Worm (Caenorhabditis elegans) whole organism, L4/young adult: ENCODE data around the gene C54E10.10.
"Not testable (repeated sequence)": the region's sequence is repeated elsewhere in the genome, so short reads cannot be mapped to it uniquely, and the experiment has no call there.

Experiments used
- W03F9.2 ChIP-seq: fragments of 150-350 bp; optimal IDR thresholded peaks from 2 replicates; lab custom pipeline; 2014; ENCODE audit warnings: missing biosample characterization, missing genetic modification characterization
- dao-5 ChIP-seq: sonication (generic microtip); optimal IDR thresholded peaks from 2 replicates; lab custom pipeline; 2016; ENCODE audit warnings: missing genotype, missing genetic modification characterization, moderate library complexity, missing compliant biosample characterization
- him-1 ChIP-seq: sonication (generic microtip); optimal IDR thresholded peaks from 2 replicates; lab custom pipeline; 2016; ENCODE audit warnings: missing genotype, missing genetic modification reagents, missing genetic modification characterization, missing compliant biosample characterization

The C54E10.10 gene

DNA sequence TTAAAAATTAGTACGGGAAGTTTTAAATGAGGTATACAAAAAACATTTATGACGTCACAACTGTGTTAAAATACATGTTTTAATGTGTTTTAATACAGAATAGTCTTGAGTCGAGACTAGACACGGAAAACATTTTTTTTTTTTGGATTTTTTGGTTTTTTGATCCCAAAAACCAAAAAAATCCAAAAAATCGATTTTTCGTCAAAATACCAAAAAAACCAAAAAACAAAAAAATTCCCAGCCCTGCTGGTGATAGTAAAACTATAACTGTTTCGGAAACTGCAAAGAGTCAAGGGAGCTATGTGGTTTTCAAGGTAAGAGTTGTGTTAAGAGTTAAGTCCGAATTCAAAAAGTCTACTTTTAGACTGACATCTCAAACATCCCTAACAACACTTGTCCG lies 42.1 kb downstream of the C54E10.10 start, which contains the start of gene F11D11.4:
F11D11.4 (plus strand) TSS at position 301 of the 400 bp plus-strand sequence.
- TF ChIP-seq dao-5 (tag; lab: Kevin White, UChicago) (no peak), W03F9.2 (tag; lab: Kevin White, UChicago) (no peak), him-1 (tag; lab: Kevin White, UChicago) (no peak)

ce11 chrV:18760174-18760573 lies 43.0 kb downstream of the C54E10.10 start, which contains the start of gene F11D11.3:
TSS of gene F11D11.3 (minus strand) at chrV:18760274.
- TF ChIP-seq dao-5 (tag; lab: Kevin White, UChicago), result no peak
- TF ChIP-seq W03F9.2 (tag; lab: Kevin White, UChicago), result no peak
- no peak for TF ChIP-seq him-1 (tag; lab: Kevin White, UChicago)

- TF ChIP-seq W03F9.2, dao-5, him-1 (tag; lab: Kevin White, UChicago): not testable (repeated sequence)
Observed at ce11 chrV:18754328-18754727, 48.8 kb downstream of the C54E10.10 start, which contains the start of gene clec-254. TSS of gene clec-254 (minus strand) at chrV:18754428.

ce11 chrV:18753036-18753435 lies 50.1 kb downstream of the C54E10.10 start, which contains the start of gene F11D11.6:
TSS of gene F11D11.6 (minus strand) at chrV:18753136.
- TF ChIP-seq dao-5 (tag; lab: Kevin White, UChicago) (no peak), him-1 (tag; lab: Kevin White, UChicago) (no peak), W03F9.2 (tag; lab: Kevin White, UChicago) (no peak)
